Worm (Caenorhabditis elegans) whole organism, midembryonic: ENCODE data around the gene C15C8.6.
A peak's percentile ranks its signal among the peaks of the same experiment; 100 is the strongest.

Experiments
- T22C8.4 ChIP-seq: fragments of 200-800 bp; sonication (Bioruptor generic); IDR thresholded peaks from 2 replicates; pipeline ENCODE4 v1.3.6; 2022; ENCODE audit warnings: missing genetic modification characterization, missing compliant biosample characterization
- cog-1 ChIP-seq: sonication (generic microtip); optimal IDR thresholded peaks from 2 replicates; lab custom pipeline; 2016; ENCODE audit warnings: missing genetic modification characterization, missing compliant biosample characterization
- flt-1 ChIP-seq: fragments of 200-800 bp; sonication (Bioruptor generic); IDR thresholded peaks from 2 replicates; pipeline ENCODE4 v1.3.6; 2022; ENCODE audit warnings: missing genetic modification characterization, missing compliant biosample characterization
- klf-2 ChIP-seq: fragments of 200-800 bp; sonication (Bioruptor generic); conservative IDR thresholded peaks from 2 replicates; pipeline ENCODE4 v1.3.6; 2022; ENCODE audit warnings: missing genetic modification reagents, missing genetic modification characterization, missing compliant biosample characterization
- med-1 ChIP-seq: sonication (generic microtip); optimal IDR thresholded peaks from 2 replicates; lab custom pipeline; 2017; ENCODE audit warnings: missing genetic modification characterization, mild to moderate bottlenecking, missing compliant biosample characterization, antibody characterized with exemption, missing genetic modification reagents; ENCODE audit not compliant: insufficient read depth
- ref-1 ChIP-seq: fragments of 200-800 bp; sonication (Bioruptor generic); conservative IDR thresholded peaks from 2 replicates; pipeline ENCODE4 v1.3.6; 2022; ENCODE audit warnings: missing genetic modification reagents, missing genetic modification characterization, missing compliant biosample characterization
- tab-1 ChIP-seq: fragments of 200-800 bp; sonication (Bioruptor generic); IDR thresholded peaks from 2 replicates; pipeline ENCODE4 v1.3.6; 2022; ENCODE audit warnings: missing genetic modification characterization, missing compliant biosample characterization
- ztf-23 ChIP-seq: fragments of 200-800 bp; sonication (Bioruptor generic); IDR thresholded peaks from 2 replicates; pipeline ENCODE4 v1.3.6; 2022; ENCODE audit warnings: missing genetic modification reagents, missing genetic modification characterization, missing compliant biosample characterization
- ztf-29 ChIP-seq: fragments of 200-800 bp; sonication (Bioruptor generic); IDR thresholded peaks from 2 replicates; pipeline ENCODE4 v1.3.6; 2022; ENCODE audit warnings: missing genetic modification reagents, missing genetic modification characterization, missing compliant biosample characterization

C15C8.6 gene

ce11 chrV:12787026-12787425 lies 35.7 kb upstream of the C15C8.6 start, which contains the start of gene fkb-4:
fkb-4 (minus strand) TSS chrV:12787126.
- TF ChIP-seq tab-1 (GFP tag; lab: Robert Waterston, UW): no peak
- no peak for TF ChIP-seq T22C8.4 (GFP tag; lab: Robert Waterston, UW)
- TF ChIP-seq ztf-23 (GFP tag; lab: Robert Waterston, UW): no peak
- no peak for TF ChIP-seq cog-1 (tag; lab: Kevin White, UChicago)

- TF ChIP-seq tab-1 (GFP tag; lab: Robert Waterston, UW) (no peak), klf-2 (GFP tag; lab: Robert Waterston, UW) (no peak), ref-1 (no peak), ztf-29 (no peak), ztf-23 (GFP tag; lab: Robert Waterston, UW) (no peak), flt-1 (no peak), T22C8.4 (GFP tag; lab: Robert Waterston, UW) (no peak), med-1 (GFP tag; lab: Kevin White, UChicago) (no peak), cog-1 (tag; lab: Kevin White, UChicago) (no peak)
Measured at ce11 chrV:12786340-12786739, 35.0 kb upstream of the C15C8.6 start.

- TF ChIP-seq flt-1 (no peak), tab-1 (GFP tag; lab: Robert Waterston, UW) (no peak), T22C8.4 (GFP tag; lab: Robert Waterston, UW) (no peak), ztf-29 (no peak), ref-1 (no peak), ztf-23 (GFP tag; lab: Robert Waterston, UW) (no peak), klf-2 (GFP tag; lab: Robert Waterston, UW) (no peak), cog-1 (tag; lab: Kevin White, UChicago) (no peak), med-1 (GFP tag; lab: Kevin White, UChicago) (no peak)
Measured at ce11 chrV:12784861-12785260, 33.5 kb upstream of the C15C8.6 start, which contains the start of gene sre-20. sre-20 (minus strand) TSS chrV:12784961.

ce11 chrV:12780248-12780647 lies 28.9 kb upstream of the C15C8.6 start:
- TF ChIP-seq med-1 (GFP tag; lab: Kevin White, UChicago) (peak; percentile 67), ztf-29 (peak; percentile 96), tab-1 (GFP tag; lab: Robert Waterston, UW) (peak; percentile 96), klf-2 (GFP tag; lab: Robert Waterston, UW) (peak; percentile 98), flt-1 (peak; percentile 97), ztf-23 (GFP tag; lab: Robert Waterston, UW) (peak; percentile 97), ref-1 (peak; percentile 90), T22C8.4 (GFP tag; lab: Robert Waterston, UW) (peak; percentile 93), cog-1 (tag; lab: Kevin White, UChicago) (peak; percentile 58)

- TF ChIP-seq ztf-23 (GFP tag; lab: Robert Waterston, UW): no peak
- TF ChIP-seq T22C8.4 (GFP tag; lab: Robert Waterston, UW): no peak
- no peak for TF ChIP-seq ztf-29
- no peak for TF ChIP-seq ref-1
- no peak for TF ChIP-seq flt-1
- TF ChIP-seq cog-1 (tag; lab: Kevin White, UChicago): no peak
- no peak for TF ChIP-seq tab-1 (GFP tag; lab: Robert Waterston, UW)
- no peak for TF ChIP-seq med-1 (GFP tag; lab: Kevin White, UChicago)
- TF ChIP-seq klf-2 (GFP tag; lab: Robert Waterston, UW): no peak
Measured at ce11 chrV:12773852-12774251, 22.5 kb upstream of the C15C8.6 start.

- TF ChIP-seq flt-1: no peak
- TF ChIP-seq tab-1 (GFP tag; lab: Robert Waterston, UW): no peak
- TF ChIP-seq klf-2 (GFP tag; lab: Robert Waterston, UW): no peak
Measured at ce11 chrV:12773222-12773621, 21.9 kb upstream of the C15C8.6 start, which contains the start of gene ZC455.1. ZC455.1 (plus strand) TSS chrV:12773522.

ce11 chrV:12768946-12769345 lies 17.6 kb upstream of the C15C8.6 start, which contains the start of gene srt-43:
srt-43 (plus strand) TSS chrV:12769246.
- TF ChIP-seq ztf-29 (no peak), flt-1 (no peak), T22C8.4 (GFP tag; lab: Robert Waterston, UW) (no peak), ztf-23 (GFP tag; lab: Robert Waterston, UW) (no peak), ref-1 (no peak), tab-1 (GFP tag; lab: Robert Waterston, UW) (no peak), cog-1 (tag; lab: Kevin White, UChicago) (no peak), med-1 (GFP tag; lab: Kevin White, UChicago) (no peak), klf-2 (GFP tag; lab: Robert Waterston, UW) (no peak)

- TF ChIP-seq klf-2 (GFP tag; lab: Robert Waterston, UW): no peak
- no peak for TF ChIP-seq tab-1 (GFP tag; lab: Robert Waterston, UW)
- TF ChIP-seq flt-1: no peak
- TF ChIP-seq med-1 (GFP tag; lab: Kevin White, UChicago): no peak
- TF ChIP-seq cog-1 (tag; lab: Kevin White, UChicago): no peak
- TF ChIP-seq ref-1: no peak
- no peak for TF ChIP-seq ztf-23 (GFP tag; lab: Robert Waterston, UW)
- no peak for TF ChIP-seq T22C8.4 (GFP tag; lab: Robert Waterston, UW)
- TF ChIP-seq ztf-29: no peak
Measured at ce11 chrV:12763291-12763995, 12.1 kb upstream of the C15C8.6 start, which contains the start of the genes abcf-1 and scc-3. abcf-1 (minus strand) TSS chrV:12763375. scc-3 (plus strand) TSS chrV:12763945.

ce11 chrV:12760913-12761312 lies 9.6 kb upstream of the C15C8.6 start, which contains the start of gene F18E2.15:
F18E2.15 (minus strand) TSS chrV:12761013.
- TF ChIP-seq tab-1 (GFP tag; lab: Robert Waterston, UW): no peak
- TF ChIP-seq cog-1 (tag; lab: Kevin White, UChicago): no peak
- no peak for TF ChIP-seq klf-2 (GFP tag; lab: Robert Waterston, UW)
- no peak for TF ChIP-seq med-1 (GFP tag; lab: Kevin White, UChicago)
- TF ChIP-seq T22C8.4 (GFP tag; lab: Robert Waterston, UW): no peak
- no peak for TF ChIP-seq ztf-23 (GFP tag; lab: Robert Waterston, UW)
- TF ChIP-seq ref-1: no peak
- no peak for TF ChIP-seq ztf-29
- no peak for TF ChIP-seq flt-1
